Fruit fly (Drosophila melanogaster) whole organism: ENCODE data around the gene CG7094.

Experiments used
- CG8478 ChIP-seq: fragments of >200 bp; optimal IDR thresholded peaks from 2 replicates; lab custom pipeline; 2018; ENCODE audit warnings: inconsistent platforms
- Dll ChIP-seq: fragments of >200 bp; optimal IDR thresholded peaks from 2 replicates; lab custom pipeline; 2017
- EcR ChIP-seq, 2 experiments: fragments of >200 bp; optimal IDR thresholded peaks; 2 replicates each; lab custom pipeline; 2017; ENCODE audit warnings: missing biosample characterization in 2 of 2, missing genetic modification characterization in 2 of 2, missing genetic modification reagents in 2 of 2
- pan ChIP-seq: fragments of >200 bp; optimal IDR thresholded peaks from 2 replicates; lab custom pipeline; 2017
- psq ChIP-seq: fragments of >200 bp; optimal IDR thresholded peaks from 2 replicates; lab custom pipeline; 2017
- usp ChIP-seq: fragments of >200 bp; optimal IDR thresholded peaks from 2 replicates; lab custom pipeline; 2017; ENCODE audit warnings: missing biosample characterization, missing genetic modification characterization, mixed read lengths

The CG7094 gene

dm6 chr2L:17529022-17529421, 26.5 kb downstream of the CG7094 start, which contains the start of gene CG15144:
Gene CG15144 (minus strand): TSS chr2L:17529122.
- no peak for TF ChIP-seq pan (lab: Kevin White, UChicago)
- TF ChIP-seq Dll (lab: Kevin White, UChicago): no peak

dm6 chr2L:17524449-17524848, 31.1 kb downstream of the CG7094 start, which contains the start of gene CG15143:
Gene CG15143 (minus strand): TSS chr2L:17524549.
- TF ChIP-seq Dll (lab: Kevin White, UChicago): no peak

- TF ChIP-seq usp (GFP tag; lab: Kevin White, UChicago) (no peak), EcR (GFP tag; optimal IDR thresholded peaks at IDR 0.05; lab: Kevin White, UChicago) (no peak), pan (lab: Kevin White, UChicago) (no peak), psq (no peak), Dll (lab: Kevin White, UChicago) (no peak), CG8478 (lab: Kevin White, UChicago) (no peak)
These were observed 41.4 kb downstream of the CG7094 start for dm6 chr2L:17514090-17514715.
